Worm (Caenorhabditis elegans): ENCODE measurements around the gene srsx-10.

Gene srsx-10

ce11 chrV:4929842-4930241, 44.7 kb downstream of the srsx-10 start, which contains the start of gene str-205:
Gene str-205, minus strand, starts transcription at chrV:4929942.
- no peak for TF ChIP-seq nhr-237 (tag; optimal IDR thresholded peaks at IDR 0.05)
- no peak for TF ChIP-seq elt-2 (tag; optimal IDR thresholded peaks at IDR 0.05)
- no peak for TF ChIP-seq mdl-1 (tag; optimal IDR thresholded peaks at IDR 0.05)
- no peak for TF ChIP-seq ceh-90 (tag; optimal IDR thresholded peaks at IDR 0.05)
- no peak for TF ChIP-seq C34B4.2 (tag; optimal IDR thresholded peaks at IDR 0.05)
- no peak for TF ChIP-seq fkh-10 (GFP tag; optimal IDR thresholded peaks at IDR 0.05)
- TF ChIP-seq xbp-1 (tag; optimal IDR thresholded peaks at IDR 0.05) = no peak
- TF ChIP-seq unc-130 (tag; optimal IDR thresholded peaks at IDR 0.05) = no peak
- no peak for TF ChIP-seq egl-27 (tag; optimal IDR thresholded peaks at IDR 0.05)
- TF ChIP-seq nhr-84 (tag; optimal IDR thresholded peaks at IDR 0.05) = no peak
- TF ChIP-seq ces-1 (GFP tag; optimal IDR thresholded peaks at IDR 0.05) = no peak
- no peak for TF ChIP-seq elt-3 (tag; optimal IDR thresholded peaks at IDR 0.05)

ce11 chrV:4926371-4926770, 48.2 kb downstream of the srsx-10 start, which contains the start of gene srh-21:
Gene srh-21, plus strand, starts transcription at chrV:4926671.
- TF ChIP-seq elt-2 (tag; optimal IDR thresholded peaks at IDR 0.05) = no peak
- TF ChIP-seq fkh-8 (tag; optimal IDR thresholded peaks at IDR 0.05) = peak; percentile 8
- no peak for TF ChIP-seq egl-27 (tag; optimal IDR thresholded peaks at IDR 0.05)
- TF ChIP-seq nhr-77 (tag; optimal IDR thresholded peaks at IDR 0.05) = no peak
- TF ChIP-seq ztf-11 (tag; optimal IDR thresholded peaks at IDR 0.05) = no peak
- no peak for TF ChIP-seq lin-14 (GFP tag; optimal IDR thresholded peaks at IDR 0.05)
- no peak for TF ChIP-seq dsc-1 (tag; optimal IDR thresholded peaks at IDR 0.05)
- TF ChIP-seq nhr-20 (tag; optimal IDR thresholded peaks at IDR 0.05) = no peak

- no peak for TF ChIP-seq irx-1 (tag; optimal IDR thresholded peaks at IDR 0.05)
- TF ChIP-seq swsn-7 (tag; optimal IDR thresholded peaks at IDR 0.05) = no peak
- TF ChIP-seq unc-130 (tag; optimal IDR thresholded peaks at IDR 0.05) = no peak
- TF ChIP-seq fkh-10 (GFP tag; optimal IDR thresholded peaks at IDR 0.05) = no peak
- TF ChIP-seq ceh-82 (tag; optimal IDR thresholded peaks at IDR 0.05) = no peak
- TF ChIP-seq unc-86 (tag; optimal IDR thresholded peaks at IDR 0.05) = no peak
- TF ChIP-seq mep-1 (tag; optimal IDR thresholded peaks at IDR 0.05) = no peak
- no peak for TF ChIP-seq sox-4 (tag; optimal IDR thresholded peaks at IDR 0.05)
- TF ChIP-seq skn-1 (tag; optimal IDR thresholded peaks at IDR 0.05) = no peak
- no peak for TF ChIP-seq ceh-88 (GFP tag; IDR thresholded peaks at IDR 0.05)
- TF ChIP-seq nhr-77 (tag; optimal IDR thresholded peaks at IDR 0.05) = no peak
- no peak for TF ChIP-seq lin-14 (GFP tag; optimal IDR thresholded peaks at IDR 0.05)
- no peak for TF ChIP-seq isw-1 (GFP tag; IDR thresholded peaks at IDR 0.05)
- TF ChIP-seq nhr-76 (tag; optimal IDR thresholded peaks at IDR 0.05) = no peak
- no peak for TF ChIP-seq elt-3 (tag; optimal IDR thresholded peaks at IDR 0.05)
- no peak for TF ChIP-seq ets-5 (GFP tag; IDR thresholded peaks at IDR 0.05)
- TF ChIP-seq hlh-4 (tag; optimal IDR thresholded peaks at IDR 0.05) = no peak
- no peak for TF ChIP-seq mdl-1 (tag; optimal IDR thresholded peaks at IDR 0.05)
- no peak for TF ChIP-seq jun-1 (tag; optimal IDR thresholded peaks at IDR 0.05)
- TF ChIP-seq pag-3 (tag; optimal IDR thresholded peaks at IDR 0.05; ENCODE audit: borderline replicate concordance, insufficient read depth) = no peak
Measured at ce11 chrV:4924618-4925017, 50.0 kb downstream of the srsx-10 start, which contains the start of gene srh-20. Gene srh-20, plus strand, starts transcription at chrV:4924918.

Data from whole organism, L1 larva.